Fruit fly (Drosophila melanogaster) whole organism, embryonic: Measurements from ENCODE around the gene CG43156.

Source experiments
- ATbp ChIP-seq: fragments of 200-800 bp; sonication (Bioruptor generic); optimal IDR thresholded peaks from 2 replicates; lab custom pipeline; 2017; ENCODE audit warnings: missing biosample characterization, mild to moderate bottlenecking, missing genetic modification characterization, missing genetic modification reagents
- Ada2b ChIP-seq: fragments of 200-800 bp; sonication (Bioruptor generic); IDR thresholded peaks from 2 replicates; pipeline ENCODE4 v1.3.6; 2022; ENCODE audit warnings: missing biosample characterization, missing genetic modification characterization
- C15 ChIP-seq: fragments of 200-800 bp; sonication (Bioruptor generic); IDR thresholded peaks from 3 replicates; pipeline ENCODE4 v1.3.6; 2022; ENCODE audit warnings: missing biosample characterization, missing genetic modification characterization
- CG10462 ChIP-seq: fragments of 200-800 bp; sonication (Bioruptor generic); optimal IDR thresholded peaks from 2 replicates; lab custom pipeline; 2016; ENCODE audit warnings: missing biosample characterization, missing genetic modification characterization
- CG11247 ChIP-seq: fragments of 200-800 bp; sonication (Bioruptor generic); IDR thresholded peaks from 2 replicates; pipeline ENCODE4 v1.3.6; 2022; ENCODE audit warnings: missing biosample characterization, missing genetic modification characterization
- CG12155 ChIP-seq: fragments of 200-800 bp; sonication (Bioruptor generic); optimal IDR thresholded peaks from 3 replicates; lab custom pipeline; 2016; ENCODE audit warnings: missing biosample characterization, missing genetic modification characterization
- CG12391 ChIP-seq: fragments of 200-800 bp; sonication (Bioruptor generic); optimal IDR thresholded peaks from 3 replicates; lab custom pipeline; 2018; ENCODE audit warnings: missing biosample characterization, mild to moderate bottlenecking, missing genetic modification characterization, moderate library complexity
- CG14710 ChIP-seq: fragments of 200-800 bp; sonication (Bioruptor generic); optimal IDR thresholded peaks from 3 replicates; lab custom pipeline; 2019; ENCODE audit warnings: missing biosample characterization, mild to moderate bottlenecking, missing genetic modification characterization, moderate library complexity
- CG1602 ChIP-seq: fragments of 200-800 bp; sonication (Bioruptor generic); optimal IDR thresholded peaks from 3 replicates; lab custom pipeline; 2016; ENCODE audit warnings: missing biosample characterization, missing genetic modification characterization
- CG16779 ChIP-seq: fragments of 200-800 bp; sonication (Bioruptor generic); IDR thresholded peaks from 2 replicates; pipeline ENCODE4 v1.3.6; 2022; ENCODE audit warnings: missing biosample characterization, missing genetic modification characterization
- CG16863 ChIP-seq: fragments of 200-800 bp; sonication (Bioruptor generic); optimal IDR thresholded peaks from 3 replicates; lab custom pipeline; 2016; ENCODE audit warnings: missing biosample characterization, missing genetic modification characterization
- CG2120 ChIP-seq: fragments of 200-800 bp; sonication (Bioruptor generic); optimal IDR thresholded peaks from 3 replicates; lab custom pipeline; 2016; ENCODE audit warnings: missing biosample characterization, missing genetic modification characterization
- CG31365 ChIP-seq: fragments of 200-800 bp; sonication (Bioruptor generic); optimal IDR thresholded peaks from 2 replicates; lab custom pipeline; 2018; ENCODE audit warnings: missing biosample characterization, mild to moderate bottlenecking, missing genetic modification characterization
- CG32767 ChIP-seq: fragments of 200-800 bp; sonication (Bioruptor generic); IDR thresholded peaks from 2 replicates; pipeline ENCODE4 v1.3.6; 2022; ENCODE audit warnings: missing biosample characterization, missing genetic modification characterization
- CG34224 ChIP-seq: fragments of 200-800 bp; sonication (Bioruptor generic); IDR thresholded peaks from 3 replicates; pipeline ENCODE4 v1.3.6; 2022; ENCODE audit warnings: missing biosample characterization, missing genetic modification characterization; ENCODE audit not compliant: partially characterized antibody
- CG4404 ChIP-seq: fragments of 200-800 bp; sonication (Bioruptor generic); IDR thresholded peaks from 2 replicates; pipeline ENCODE4 v1.3.6; 2022; ENCODE audit warnings: missing biosample characterization, missing genetic modification characterization
- CG7372 ChIP-seq: fragments of 200-800 bp; sonication (Bioruptor generic); IDR thresholded peaks from 2 replicates; pipeline ENCODE4 v1.3.6; 2022; ENCODE audit warnings: missing biosample characterization, missing genetic modification characterization
- CG7963 ChIP-seq: fragments of 200-800 bp; sonication (Bioruptor generic); IDR thresholded peaks from 3 replicates; pipeline ENCODE4 v1.3.6; 2022; ENCODE audit warnings: missing biosample characterization, missing genetic modification characterization; ENCODE audit not compliant: partially characterized antibody
- CG7987 ChIP-seq: fragments of 200-800 bp; sonication (Bioruptor generic); optimal IDR thresholded peaks from 2 replicates; lab custom pipeline; 2018; ENCODE audit warnings: missing biosample characterization, mild to moderate bottlenecking, missing genetic modification characterization, moderate library complexity
- Eip74EF ChIP-seq, 2 experiments: fragments of 200-800 bp in 1 of 2; fragments of >200 bp in 1 of 2; sonication (Bioruptor generic) in 1 of 2; optimal IDR thresholded peaks; 2 replicates each; lab custom pipeline; 2017 to 2019; ENCODE audit warnings: missing biosample characterization in 2 of 2, missing genetic modification characterization in 2 of 2, mild to moderate bottlenecking in 1 of 2, moderate library complexity in 1 of 2
- Ets97D ChIP-seq: fragments of 200-800 bp; sonication (Bioruptor generic); optimal IDR thresholded peaks from 3 replicates; lab custom pipeline; 2016; ENCODE audit warnings: missing biosample characterization, missing genetic modification characterization
- Hand ChIP-seq: fragments of 200-800 bp; sonication (Bioruptor generic); optimal IDR thresholded peaks from 2 replicates; lab custom pipeline; 2017; ENCODE audit warnings: mild to moderate bottlenecking, missing biosample characterization, missing genetic modification reagents, missing genetic modification characterization
- Hr51 ChIP-seq, 2 experiments: fragments of 200-800 bp; sonication (Bioruptor generic); optimal IDR thresholded peaks; 2 replicates in 1 of 2; 3 replicates in 1 of 2; lab custom pipeline; 2016 to 2018; ENCODE audit warnings: missing biosample characterization in 2 of 2, missing genetic modification characterization in 2 of 2, mild to moderate bottlenecking in 1 of 2, moderate library complexity in 1 of 2
- Hsf ChIP-seq: fragments of 200-800 bp; sonication (Bioruptor generic); optimal IDR thresholded peaks from 3 replicates; lab custom pipeline; 2016; ENCODE audit warnings: missing biosample characterization, missing genetic modification characterization
- Nf-YC ChIP-seq: fragments of 200-800 bp; optimal IDR thresholded peaks from 3 replicates; lab custom pipeline; 2019; ENCODE audit warnings: missing biosample characterization, mild to moderate bottlenecking, missing genetic modification characterization, moderate library complexity
- PHDP ChIP-seq: fragments of 200-800 bp; sonication (Bioruptor generic); optimal IDR thresholded peaks from 3 replicates; lab custom pipeline; 2018; ENCODE audit warnings: missing biosample characterization, mild to moderate bottlenecking, missing genetic modification characterization, moderate library complexity
- Sin3A ChIP-seq: fragments of >200 bp; optimal IDR thresholded peaks from 2 replicates; lab custom pipeline; 2018
- Sry-β ChIP-seq: fragments of 200-800 bp; sonication (Bioruptor generic); optimal IDR thresholded peaks from 2 replicates; lab custom pipeline; 2018; ENCODE audit warnings: missing biosample characterization, mild to moderate bottlenecking, missing genetic modification characterization, moderate library complexity
- abd-A ChIP-seq: fragments of 200-800 bp; sonication (Bioruptor generic); optimal IDR thresholded peaks from 3 replicates; lab custom pipeline; 2019; ENCODE audit warnings: missing biosample characterization, mild to moderate bottlenecking, missing genetic modification characterization, moderate library complexity
- caup ChIP-seq: fragments of 200-800 bp; sonication (Bioruptor generic); optimal IDR thresholded peaks from 3 replicates; lab custom pipeline; 2017; ENCODE audit warnings: missing biosample characterization, mild to moderate bottlenecking, missing genetic modification characterization, moderate library complexity; ENCODE audit not compliant: severe bottlenecking
- dmrt11E ChIP-seq: fragments of 200-800 bp; sonication (Bioruptor generic); optimal IDR thresholded peaks from 3 replicates; lab custom pipeline; 2018; ENCODE audit warnings: missing biosample characterization, mild to moderate bottlenecking, missing genetic modification characterization, moderate library complexity
- ftz-f1 ChIP-seq: fragments of 200-800 bp; sonication (Bioruptor generic); optimal IDR thresholded peaks from 2 replicates; lab custom pipeline; 2016; ENCODE audit warnings: missing biosample characterization, missing genetic modification characterization
- insv ChIP-seq, 2 experiments: fragments of 200-800 bp; sonication (Bioruptor generic); optimal IDR thresholded peaks; 3 replicates each; lab custom pipeline; 2016 to 2018; ENCODE audit warnings: missing biosample characterization in 2 of 2, missing genetic modification characterization in 2 of 2
- jing ChIP-seq: fragments of 200-800 bp; sonication (Bioruptor generic); optimal IDR thresholded peaks from 2 replicates; lab custom pipeline; 2018; ENCODE audit warnings: missing biosample characterization, mild to moderate bottlenecking, missing genetic modification characterization
- lab ChIP-seq: fragments of 200-800 bp; sonication (Bioruptor generic); optimal IDR thresholded peaks from 3 replicates; lab custom pipeline; 2017; ENCODE audit warnings: missing biosample characterization, missing genetic modification characterization, mild to moderate bottlenecking, moderate library complexity, missing genetic modification reagents
- lmd ChIP-seq: fragments of 200-800 bp; sonication (Bioruptor generic); IDR thresholded peaks from 2 replicates; pipeline ENCODE4 v1.3.6; 2022; ENCODE audit warnings: missing biosample characterization, missing genetic modification characterization
- mirr ChIP-seq: fragments of 200-800 bp; sonication (Bioruptor generic); optimal IDR thresholded peaks from 3 replicates; lab custom pipeline; 2018; ENCODE audit warnings: missing biosample characterization, mild to moderate bottlenecking, missing genetic modification characterization
- nerfin-2 ChIP-seq: fragments of 200-800 bp; sonication (Bioruptor generic); IDR thresholded peaks from 2 replicates; pipeline ENCODE4 v1.3.6; 2022; ENCODE audit warnings: missing biosample characterization, missing genetic modification characterization; ENCODE audit not compliant: partially characterized antibody
- nom ChIP-seq: fragments of 200-800 bp; sonication (Bioruptor generic); optimal IDR thresholded peaks from 2 replicates; lab custom pipeline; 2017; ENCODE audit warnings: missing biosample characterization, missing genetic modification characterization, mild to moderate bottlenecking, moderate library complexity, missing genetic modification reagents
- org-1 ChIP-seq: fragments of 200-800 bp; sonication (Bioruptor generic); optimal IDR thresholded peaks from 2 replicates; lab custom pipeline; 2017; ENCODE audit warnings: missing biosample characterization, missing genetic modification characterization
- pb ChIP-seq: fragments of 200-800 bp; sonication (Bioruptor generic); optimal IDR thresholded peaks from 3 replicates; lab custom pipeline; 2016; ENCODE audit warnings: missing biosample characterization, missing genetic modification characterization
- rib ChIP-seq: fragments of 200-800 bp; sonication (Bioruptor generic); IDR thresholded peaks from 2 replicates; pipeline ENCODE4 v1.3.6; 2022; ENCODE audit warnings: missing biosample characterization, missing genetic modification characterization
- schlank ChIP-seq: fragments of 200-800 bp; sonication (Bioruptor generic); optimal IDR thresholded peaks from 2 replicates; lab custom pipeline; 2018; ENCODE audit warnings: missing biosample characterization, mild to moderate bottlenecking, missing genetic modification characterization
- sima ChIP-seq: fragments of 200-800 bp; sonication (Bioruptor generic); optimal IDR thresholded peaks from 2 replicates; lab custom pipeline; 2016; ENCODE audit warnings: missing biosample characterization, missing genetic modification characterization
- so ChIP-seq: fragments of 200-800 bp; sonication (Bioruptor generic); IDR thresholded peaks from 3 replicates; pipeline ENCODE4 v1.3.6; 2022; ENCODE audit warnings: missing biosample characterization, missing genetic modification characterization
- tna ChIP-seq: fragments of 200-800 bp; sonication (Bioruptor generic); IDR thresholded peaks from 2 replicates; pipeline ENCODE4 v1.3.6; 2022; ENCODE audit warnings: missing biosample characterization, missing genetic modification characterization; ENCODE audit not compliant: partially characterized antibody
- toy ChIP-seq: fragments of 200-800 bp; sonication (Bioruptor generic); IDR thresholded peaks from 2 replicates; pipeline ENCODE4 v1.3.6; 2022; ENCODE audit warnings: missing biosample characterization, missing genetic modification characterization

Gene CG43156

DNA sequence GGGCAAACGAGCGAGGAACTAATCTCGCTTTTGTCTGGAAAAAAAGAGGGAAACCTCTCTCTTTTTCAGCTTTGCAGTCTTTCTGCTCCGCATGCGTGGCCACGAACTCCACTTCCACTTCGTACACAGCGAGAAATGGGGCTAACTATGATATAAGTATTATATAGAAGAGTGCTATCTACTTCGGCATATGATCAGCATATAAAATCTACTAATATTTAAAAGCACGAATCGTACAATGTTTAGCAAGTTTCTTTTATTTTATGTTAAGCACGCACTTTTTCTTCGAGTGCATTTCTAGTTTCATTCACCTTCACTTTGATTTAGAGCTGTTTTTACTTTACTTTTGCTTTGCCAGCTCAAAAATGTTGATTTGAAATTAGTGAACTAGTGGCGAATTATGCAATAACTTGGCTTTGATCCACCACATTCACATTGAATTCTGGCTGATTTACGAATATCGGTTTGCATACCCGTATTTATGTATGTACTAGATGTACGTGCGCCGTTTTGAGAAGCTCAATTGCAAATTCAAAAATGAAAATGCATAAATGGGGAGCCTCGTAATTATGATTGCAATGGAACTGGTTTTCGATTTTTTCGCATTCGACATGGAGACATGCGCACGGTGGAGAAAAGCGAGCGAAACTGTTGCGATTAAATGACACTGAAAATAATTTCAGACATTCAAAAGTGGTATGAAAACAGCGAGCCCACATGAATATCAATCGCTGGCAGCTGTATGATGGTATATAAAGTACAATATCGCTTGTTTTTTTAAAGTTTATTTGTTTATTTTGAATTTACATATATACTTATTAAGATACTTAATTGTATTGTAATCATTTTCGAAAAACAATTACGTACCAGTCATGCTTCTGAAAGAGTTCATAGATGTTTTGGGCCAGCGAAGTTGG is 48.9 kb downstream of the CG43156 start (continued):
- TF ChIP-seq pb (GFP tag; lab: Kevin White, UChicago) (peak; percentile 39), Sin3A (lab: Kevin White, UChicago) (no peak), Ets97D (peak; percentile 52), tna (no peak), insv (GFP tag; optimal IDR thresholded peaks at IDR 0.05; lab: Kevin White, UChicago) (no peak), abd-A (tag; lab: Kevin White, UChicago) (no peak), CG32767 (peak; percentile 51; the same call in 1 of the 2 replicates), so (GFP tag; lab: Robert Waterston, UW) (peak; percentile 78), nerfin-2 (no peak), rib (GFP tag; lab: Robert Waterston, UW) (peak; percentile 51; the same call in 1 of the 2 replicates), toy (GFP tag; lab: Robert Waterston, UW) (no peak), Hand (GFP tag; lab: Kevin White, UChicago) (no peak), CG31365 (tag; lab: Kevin White, UChicago) (peak; percentile 16), caup (GFP tag; lab: Kevin White, UChicago) (peak; percentile 23), CG7372 (GFP tag; lab: Robert Waterston, UW) (peak; percentile 78), ATbp (GFP tag; lab: Kevin White, UChicago) (peak; percentile 69), CG4404 (GFP tag; lab: Robert Waterston, UW) (0 out of 2 replicates have a peak, but pooled peaks have one; percentile 39), org-1 (GFP tag; lab: Kevin White, UChicago) (peak; percentile 66), Sry-β (GFP tag; lab: Kevin White, UChicago) (no peak), CG12391 (tag; lab: Kevin White, UChicago) (peak; percentile 78), nom (GFP tag; lab: Kevin White, UChicago) (peak; percentile 86), dmrt11E (tag; lab: Kevin White, UChicago) (peak; percentile 74), CG2120 (GFP tag; lab: Kevin White, UChicago) (peak; percentile 49), Nf-YC (tag; lab: Kevin White, UChicago) (peak; percentile 49), Eip74EF (GFP tag; optimal IDR thresholded peaks at IDR 0.05; lab: Kevin White, UChicago) (peak in 1 of 2 experiments; percentile 91), CG12155 (peak; percentile 45), Hr51 (GFP tag; optimal IDR thresholded peaks at IDR 0.05; lab: Kevin White, UChicago) (peak in 1 of 2 experiments; percentile 81), CG11247 (GFP tag; lab: Robert Waterston, UW) (peak; percentile 66), CG16863 (GFP tag; lab: Kevin White, UChicago) (peak; percentile 35), ftz-f1 (peak; percentile 35), jing (GFP tag; lab: Kevin White, UChicago) (peak; percentile 58), CG1602 (GFP tag; lab: Kevin White, UChicago) (peak; percentile 32), CG10462 (GFP tag; lab: Kevin White, UChicago) (peak; percentile 34), C15 (peak; percentile 44; the same call in 1 of the 3 replicates), CG7987 (GFP tag; lab: Kevin White, UChicago) (no peak), CG16779 (no peak), lab (GFP tag; lab: Kevin White, UChicago) (peak; percentile 70), Hsf (GFP tag; lab: Kevin White, UChicago) (peak; percentile 68), CG7963 (GFP tag; lab: Robert Waterston, UW) (no peak), schlank (tag; lab: Kevin White, UChicago) (no peak), PHDP (tag; lab: Kevin White, UChicago) (peak; percentile 59), mirr (GFP tag; lab: Kevin White, UChicago) (no peak), CG34224 (GFP tag; lab: Robert Waterston, UW) (no peak), CG14710 (tag; lab: Kevin White, UChicago) (peak; percentile 65), Ada2b (GFP tag; lab: Robert Waterston, UW) (peak; percentile 71), sima (GFP tag; lab: Kevin White, UChicago) (peak; percentile 9), lmd (GFP tag; lab: Robert Waterston, UW) (peak; percentile 74)
